Worm (Caenorhabditis elegans) whole organism, late embryonic: ENCODE results near the gene acs-10.

Source experiments
- C08G9.2 ChIP-seq: sonication (generic microtip); optimal IDR thresholded peaks from 2 replicates; lab custom pipeline; 2016; ENCODE audit warnings: mild to moderate bottlenecking, missing genetic modification characterization, moderate library complexity, missing compliant biosample characterization
- C38D4.7 ChIP-seq: fragments of 200-800 bp; sonication (Bioruptor generic); optimal IDR thresholded peaks from 2 replicates; lab custom pipeline; 2018; ENCODE audit warnings: mild to moderate bottlenecking, missing genetic modification characterization, moderate library complexity, missing compliant biosample characterization
- F13H6.1 ChIP-seq: sonication (generic microtip); optimal IDR thresholded peaks from 2 replicates; lab custom pipeline; 2016; ENCODE audit warnings: missing genetic modification characterization, missing compliant biosample characterization
- K02D7.2 ChIP-seq: sonication (generic microtip); optimal IDR thresholded peaks from 2 replicates; lab custom pipeline; 2017; ENCODE audit warnings: mild to moderate bottlenecking, missing genetic modification characterization, missing compliant biosample characterization
- T23F11.4 ChIP-seq: fragments of 200-800 bp; sonication (Bioruptor generic); optimal IDR thresholded peaks from 2 replicates; lab custom pipeline; 2018; ENCODE audit warnings: mild to moderate bottlenecking, missing genetic modification characterization, missing compliant biosample characterization
- ama-1 ChIP-seq: fragments of 150-350 bp; optimal IDR thresholded peaks from 2 replicates; lab custom pipeline; 2014
- ceh-22 ChIP-seq: sonication (generic microtip); optimal IDR thresholded peaks from 2 replicates; lab custom pipeline; 2017; ENCODE audit warnings: missing biosample characterization, missing genetic modification characterization
- ceh-48 ChIP-seq: sonication (generic microtip); optimal IDR thresholded peaks from 2 replicates; lab custom pipeline; 2016; ENCODE audit warnings: missing genetic modification characterization, inconsistent platforms, missing compliant biosample characterization
- ceh-6 ChIP-seq: fragments of 200-800 bp; sonication (Bioruptor generic); optimal IDR thresholded peaks from 2 replicates; lab custom pipeline; 2018; ENCODE audit warnings: mild to moderate bottlenecking, missing genetic modification characterization, missing compliant biosample characterization
- che-1 ChIP-seq: sonication (generic microtip); optimal IDR thresholded peaks from 2 replicates; lab custom pipeline; 2016; ENCODE audit warnings: mild to moderate bottlenecking, missing genetic modification characterization, missing compliant biosample characterization
- elt-4 ChIP-seq: sonication (generic microtip); optimal IDR thresholded peaks from 2 replicates; lab custom pipeline; 2016; ENCODE audit warnings: missing genetic modification characterization, missing compliant biosample characterization
- ets-4 ChIP-seq: sonication (generic microtip); optimal IDR thresholded peaks from 2 replicates; lab custom pipeline; 2016; ENCODE audit warnings: missing genetic modification characterization, missing compliant biosample characterization
- eyg-1 ChIP-seq: sonication (generic microtip); optimal IDR thresholded peaks from 2 replicates; lab custom pipeline; 2016; ENCODE audit warnings: missing genotype, missing genetic modification characterization, missing compliant biosample characterization
- fkh-10 ChIP-seq: fragments of 150-350 bp; optimal IDR thresholded peaks from 2 replicates; lab custom pipeline; 2014; ENCODE audit warnings: missing biosample characterization, missing genetic modification reagents, missing genetic modification characterization
- fkh-6 ChIP-seq: sonication (generic microtip); optimal IDR thresholded peaks from 2 replicates; lab custom pipeline; 2016; ENCODE audit warnings: missing genetic modification characterization, missing compliant biosample characterization
- hlh-13 ChIP-seq: fragments of 200-800 bp; sonication (Bioruptor generic); optimal IDR thresholded peaks from 2 replicates; lab custom pipeline; 2018; ENCODE audit warnings: mild to moderate bottlenecking, missing genetic modification characterization, missing compliant biosample characterization
- hlh-8 ChIP-seq: sonication (generic microtip); optimal IDR thresholded peaks from 2 replicates; lab custom pipeline; 2016; ENCODE audit warnings: missing genotype, missing genetic modification characterization, missing compliant biosample characterization
- lim-6 ChIP-seq: sonication (generic microtip); optimal IDR thresholded peaks from 2 replicates; lab custom pipeline; 2016; ENCODE audit warnings: missing genetic modification characterization, missing compliant biosample characterization
- lin-11 ChIP-seq: fragments of 200-800 bp; sonication (Bioruptor generic); optimal IDR thresholded peaks from 2 replicates; lab custom pipeline; 2018; ENCODE audit warnings: mild to moderate bottlenecking, missing genetic modification characterization, missing compliant biosample characterization
- madf-2 ChIP-seq: sonication (generic microtip); optimal IDR thresholded peaks from 2 replicates; lab custom pipeline; 2017; ENCODE audit warnings: missing genetic modification characterization, missing compliant biosample characterization
- nfya-1 ChIP-seq: sonication (generic microtip); optimal IDR thresholded peaks from 2 replicates; lab custom pipeline; 2017; ENCODE audit warnings: missing genetic modification characterization, mild to moderate bottlenecking, missing compliant biosample characterization, antibody characterized with exemption, moderate library complexity
- odd-2 ChIP-seq: sonication (generic microtip); optimal IDR thresholded peaks from 2 replicates; lab custom pipeline; 2017; ENCODE audit warnings: antibody characterized with exemption, mild to moderate bottlenecking, missing genetic modification characterization, missing compliant biosample characterization
- pat-9 ChIP-seq: fragments of 200-800 bp; sonication (Bioruptor generic); optimal IDR thresholded peaks from 2 replicates; lab custom pipeline; 2018; ENCODE audit warnings: mild to moderate bottlenecking, missing genetic modification characterization, moderate library complexity, missing compliant biosample characterization
- pax-1 ChIP-seq: fragments of 150-350 bp; optimal IDR thresholded peaks from 2 replicates; lab custom pipeline; 2014; ENCODE audit warnings: missing biosample characterization, missing genetic modification characterization
- pha-2 ChIP-seq: sonication (generic microtip); optimal IDR thresholded peaks from 2 replicates; lab custom pipeline; 2017; ENCODE audit warnings: mild to moderate bottlenecking, missing genetic modification characterization, missing compliant biosample characterization
- pha-4 ChIP-seq: fragments of 150-350 bp; optimal IDR thresholded peaks from 2 replicates; lab custom pipeline; 2018; ENCODE audit warnings: missing biosample characterization, missing genetic modification reagents, missing genetic modification characterization
- pqm-1 ChIP-seq: sonication (generic microtip); optimal IDR thresholded peaks from 2 replicates; lab custom pipeline; 2016; ENCODE audit warnings: missing genetic modification characterization, missing compliant biosample characterization
- pros-1 ChIP-seq: fragments of 150-350 bp; optimal IDR thresholded peaks from 2 replicates; lab custom pipeline; 2014; ENCODE audit warnings: missing biosample characterization, missing genetic modification reagents, missing genetic modification characterization
- sdc-2 ChIP-seq: sonication (generic microtip); optimal IDR thresholded peaks from 2 replicates; lab custom pipeline; 2016; ENCODE audit warnings: missing genotype, missing genetic modification characterization, missing compliant biosample characterization
- sox-2 ChIP-seq: fragments of 200-800 bp; sonication (Bioruptor generic); IDR thresholded peaks from 2 replicates; pipeline ENCODE4 v1.3.6; 2022; ENCODE audit warnings: missing genetic modification reagents, missing genetic modification characterization, missing compliant biosample characterization
- sox-4 ChIP-seq: sonication (generic microtip); optimal IDR thresholded peaks from 2 replicates; lab custom pipeline; 2017; ENCODE audit warnings: mild to moderate bottlenecking, missing genetic modification characterization, inconsistent platforms, missing compliant biosample characterization
- syd-9 ChIP-seq: sonication (generic microtip); optimal IDR thresholded peaks from 2 replicates; lab custom pipeline; 2016; ENCODE audit warnings: mild to moderate bottlenecking, missing genetic modification characterization, moderate library complexity, missing compliant biosample characterization
- tbx-2 ChIP-seq: sonication (generic microtip); optimal IDR thresholded peaks from 2 replicates; lab custom pipeline; 2016; ENCODE audit warnings: missing genetic modification characterization, missing compliant biosample characterization
- tbx-7 ChIP-seq: sonication (generic microtip); optimal IDR thresholded peaks from 2 replicates; lab custom pipeline; 2016; ENCODE audit warnings: missing genotype, missing genetic modification characterization, missing compliant biosample characterization
- unc-3 ChIP-seq, 2 experiments: fragments of 200-800 bp in 1 of 2; sonication (Bioruptor generic) in 1 of 2; sonication (generic microtip) in 1 of 2; conservative IDR thresholded peaks in 1 of 2; optimal IDR thresholded peaks in 1 of 2; 2 replicates each; pipeline versions ENCODE4 v1.3.6 to Lab custom; 2016 to 2022; ENCODE audit warnings: missing compliant biosample characterization in 2 of 2, missing genetic modification characterization in 2 of 2, missing genetic modification reagents in 1 of 2
- ztf-16 ChIP-seq: sonication (generic microtip); optimal IDR thresholded peaks from 2 replicates; lab custom pipeline; 2017; ENCODE audit warnings: missing genetic modification characterization, missing compliant biosample characterization

acs-10 gene

ce11 chrV:14160698-14161097 lies 14.4 kb downstream of the acs-10 start, which contains the start of gene cest-1.2:
cest-1.2 (minus strand) TSS chrV:14160862.
- TF ChIP-seq madf-2, result no peak
- TF ChIP-seq K02D7.2 (tag; lab: Kevin White, UChicago), result no peak
- no peak for TF ChIP-seq eyg-1 (tag; lab: Kevin White, UChicago)
- no peak for TF ChIP-seq ama-1 (lab: Kevin White, UChicago)
- no peak for TF ChIP-seq hlh-13 (GFP tag; lab: Kevin White, UChicago)
- TF ChIP-seq unc-3 (GFP tag; conservative IDR thresholded peaks at IDR 0.05; lab: Robert Waterston, UW), result no peak
- no peak for TF ChIP-seq unc-3 (tag; optimal IDR thresholded peaks at IDR 0.05; lab: Kevin White, UChicago)
- TF ChIP-seq pha-2 (tag; lab: Kevin White, UChicago), result no peak
- TF ChIP-seq fkh-10 (GFP tag; lab: Kevin White, UChicago), result no peak
- no peak for TF ChIP-seq fkh-6 (tag; lab: Kevin White, UChicago)
- no peak for TF ChIP-seq ceh-48 (tag; lab: Kevin White, UChicago)
- no peak for TF ChIP-seq ceh-6 (GFP tag; lab: Kevin White, UChicago)
- no peak for TF ChIP-seq ceh-22 (tag; lab: Kevin White, UChicago)

DNA sequence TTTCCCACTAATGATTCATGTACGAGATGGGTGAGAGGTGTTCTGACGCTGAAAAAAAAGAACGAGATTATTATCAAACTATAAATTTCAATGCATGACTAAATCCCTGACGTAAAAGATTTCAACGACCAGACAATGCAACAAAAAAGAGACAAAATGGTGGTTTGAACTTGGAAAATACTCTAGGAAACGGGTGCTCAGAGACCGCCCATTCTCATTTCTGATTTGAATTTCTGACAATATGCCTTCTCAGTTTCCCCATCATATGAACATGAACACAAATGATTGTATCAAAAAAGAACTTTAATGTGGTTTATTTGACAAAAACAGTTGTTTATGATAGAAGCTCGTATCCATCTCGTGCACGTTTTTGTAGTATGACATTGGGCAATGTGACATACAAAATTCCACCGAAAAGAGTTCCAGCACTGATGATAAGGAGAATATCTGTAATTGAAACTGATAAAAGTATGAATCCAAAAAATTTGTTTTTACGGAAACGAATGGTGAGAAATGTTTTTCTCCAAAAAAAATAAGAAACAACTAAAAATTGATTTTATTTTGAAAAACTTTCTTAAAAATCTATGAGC lies 16.8 kb downstream of the acs-10 start, which contains the start of gene srd-26:
srd-26 (minus strand) TSS at position 51 of the 590 bp plus-strand sequence.
- TF ChIP-seq syd-9, result no peak
- TF ChIP-seq tbx-7 (tag; lab: Kevin White, UChicago), result no peak
- no peak for TF ChIP-seq che-1
- no peak for TF ChIP-seq unc-3 (GFP tag; conservative IDR thresholded peaks at IDR 0.05; lab: Robert Waterston, UW)
- no peak for TF ChIP-seq unc-3 (tag; optimal IDR thresholded peaks at IDR 0.05; lab: Kevin White, UChicago)
- TF ChIP-seq elt-4 (tag; lab: Kevin White, UChicago), result no peak
- no peak for TF ChIP-seq F13H6.1 (tag; lab: Kevin White, UChicago)
- no peak for TF ChIP-seq C08G9.2

- TF ChIP-seq C38D4.7 (no peak), ztf-16 (no peak), hlh-8 (tag; lab: Kevin White, UChicago) (no peak), fkh-6 (tag; lab: Kevin White, UChicago) (no peak), unc-3 (GFP tag; conservative IDR thresholded peaks at IDR 0.05; lab: Robert Waterston, UW) (no peak), unc-3 (tag; optimal IDR thresholded peaks at IDR 0.05; lab: Kevin White, UChicago) (no peak), che-1 (no peak)
Observed at ce11 chrV:14165745-14166144, 19.4 kb downstream of the acs-10 start.

DNA sequence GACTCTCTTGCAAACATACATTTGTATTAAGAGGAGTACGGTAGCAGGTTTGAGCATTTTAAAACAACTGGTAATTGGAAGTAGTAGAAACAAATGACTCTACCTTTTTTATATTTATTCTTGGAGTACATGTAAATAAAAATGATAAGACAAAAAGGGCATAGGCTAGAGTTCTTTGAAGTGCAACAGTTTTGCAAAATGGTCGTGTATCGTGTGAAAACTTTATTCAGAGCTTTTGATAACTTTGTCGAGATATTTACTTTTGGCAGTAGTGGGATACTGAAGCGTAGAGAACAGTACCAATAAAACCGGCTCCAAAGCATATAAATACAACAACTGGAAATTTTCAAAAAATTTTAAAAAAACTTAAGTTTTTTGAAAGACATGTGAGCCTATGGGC lies 20.3 kb downstream of the acs-10 start, which contains the start of gene cest-1.1:
cest-1.1 (minus strand) TSS at position 101 of the 400 bp plus-strand sequence.
- no peak for TF ChIP-seq pha-4 (tag; lab: Kevin White, UChicago)
- TF ChIP-seq T23F11.4 (GFP tag; lab: Kevin White, UChicago), result no peak
- TF ChIP-seq tbx-7 (tag; lab: Kevin White, UChicago), result no peak
- TF ChIP-seq sox-2 (GFP tag; lab: Robert Waterston, UW), result no peak

DNA sequence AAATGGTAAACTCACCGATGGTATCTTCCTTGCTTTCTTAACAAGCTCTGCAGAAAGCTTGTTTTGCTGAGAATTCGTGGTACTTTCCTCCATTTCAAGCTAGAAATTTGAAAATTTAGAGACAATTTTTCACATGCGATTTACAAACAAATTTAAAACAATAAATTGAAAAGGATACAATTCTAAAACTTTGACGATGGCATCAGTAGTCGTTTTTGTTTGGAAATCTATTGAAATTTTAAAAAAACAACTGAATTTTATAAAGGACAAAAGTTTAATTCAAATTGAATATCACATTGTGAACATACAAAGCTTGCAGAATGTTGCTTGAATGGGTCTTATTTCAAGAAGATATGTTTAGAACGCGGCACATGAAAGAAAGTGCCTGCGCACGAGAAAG lies 21.3 kb downstream of the acs-10 start, which contains the start of gene ocam-1:
ocam-1 (minus strand) TSS at position 101 of the 400 bp plus-strand sequence.
- no peak for TF ChIP-seq pat-9 (tag; lab: Kevin White, UChicago)
- TF ChIP-seq fkh-10 (GFP tag; lab: Kevin White, UChicago), result no peak
- no peak for TF ChIP-seq nfya-1 (tag; lab: Kevin White, UChicago)
- no peak for TF ChIP-seq ceh-6 (GFP tag; lab: Kevin White, UChicago)
- no peak for TF ChIP-seq hlh-8 (tag; lab: Kevin White, UChicago)
- no peak for TF ChIP-seq lin-11
- no peak for TF ChIP-seq pros-1
- no peak for TF ChIP-seq pax-1 (tag; lab: Kevin White, UChicago)
- TF ChIP-seq odd-2 (tag; lab: Kevin White, UChicago), result no peak
- no peak for TF ChIP-seq ets-4 (tag; lab: Kevin White, UChicago)
- no peak for TF ChIP-seq pqm-1 (tag; lab: Kevin White, UChicago)
- TF ChIP-seq tbx-2 (tag; lab: Kevin White, UChicago), result no peak
- TF ChIP-seq sdc-2 (tag; lab: Kevin White, UChicago), result no peak
- TF ChIP-seq lim-6 (tag; lab: Kevin White, UChicago), result no peak
- no peak for TF ChIP-seq sox-4 (tag; lab: Kevin White, UChicago)
